Fruit fly (Drosophila melanogaster): ENCODE results near the gene CG5151.
A peak's percentile ranks its signal among the peaks of the same experiment; 100 is the strongest.

Gene CG5151

dm6 chr3L:16131264-16132066, 33.0 kb downstream of the CG5151 start, which contains the start of the genes Trs20 and elg1 (continued):
- peak; percentile 75 for TF ChIP-seq row (GFP tag; IDR thresholded peaks at IDR 0.05)
- peak; percentile 66 for TF ChIP-seq Ets65A (GFP tag)
- no peak for TF ChIP-seq CG14050 (GFP tag; IDR thresholded peaks at IDR 0.05)
- no peak for TF ChIP-seq CG11247 (GFP tag; IDR thresholded peaks at IDR 0.05)
- peak; percentile 84 for TF ChIP-seq CG8924 (tag; optimal IDR thresholded peaks at IDR 0.05)
- no peak for TF ChIP-seq HHEX (GFP tag; optimal IDR thresholded peaks at IDR 0.05)
- peak; percentile 10 for TF ChIP-seq HmgZ (tag; optimal IDR thresholded peaks at IDR 0.05)
- TF ChIP-seq CG4617 (GFP tag; optimal IDR thresholded peaks at IDR 0.05; ENCODE audit: borderline replicate concordance): no peak
- no peak; the same call in 1 of the 2 replicates for TF ChIP-seq H2.0 (GFP tag; IDR thresholded peaks at IDR 0.05)
- TF ChIP-seq Dll (GFP tag; IDR thresholded peaks at IDR 0.05; ENCODE audit: partially characterized antibody): no peak
- TF ChIP-seq Chrac-16 (GFP tag; optimal IDR thresholded peaks at IDR 0.05): peak; percentile 21
- TF ChIP-seq Atf3 (GFP tag; optimal IDR thresholded peaks at IDR 0.05): no peak
- TF ChIP-seq Dek (tag; optimal IDR thresholded peaks at IDR 0.05): peak; percentile 59
- peak; percentile 54 for TF ChIP-seq Nf-YB (GFP tag; optimal IDR thresholded peaks at IDR 0.05)
- no peak for TF ChIP-seq dan (GFP tag; IDR thresholded peaks at IDR 0.05)
- no peak for TF ChIP-seq peb (GFP tag; IDR thresholded peaks at IDR 0.05)
- no peak for TF ChIP-seq CG6254 (GFP tag; optimal IDR thresholded peaks at IDR 0.05)
- TF ChIP-seq Hr51 (GFP tag; optimal IDR thresholded peaks at IDR 0.05): no peak
- no peak for TF ChIP-seq CG15011 (GFP tag; optimal IDR thresholded peaks at IDR 0.05)
- TF ChIP-seq CG33557 (GFP tag; optimal IDR thresholded peaks at IDR 0.05): peak; percentile 51
- no peak for TF ChIP-seq Spps (tag; optimal IDR thresholded peaks at IDR 0.05)
- no peak for TF ChIP-seq Blimp-1 (GFP tag; optimal IDR thresholded peaks at IDR 0.05)
- no peak for TF ChIP-seq ham (GFP tag; IDR thresholded peaks at IDR 0.05)
- TF ChIP-seq CG11695 (GFP tag; IDR thresholded peaks at IDR 0.05): peak; percentile 56; the same call in 2 of the 3 replicates
- no peak for TF ChIP-seq Nf-YA (GFP tag; IDR thresholded peaks at IDR 0.05)
- no peak for TF ChIP-seq CG34224 (GFP tag; IDR thresholded peaks at IDR 0.05; ENCODE audit: partially characterized antibody)
- no peak for TF ChIP-seq Taf1 (GFP tag; IDR thresholded peaks at IDR 0.05)
- peak; percentile 44 for TF ChIP-seq CG10654 (GFP tag; optimal IDR thresholded peaks at IDR 0.05)
- 0 out of 2 replicates have a peak, but pooled peaks have one; percentile 24 for TF ChIP-seq stc (GFP tag; IDR thresholded peaks at IDR 0.05)
- TF ChIP-seq zfh1 (GFP tag; IDR thresholded peaks at IDR 0.05): no peak; the same call in 2 of the 3 replicates
- no peak for TF ChIP-seq Kr (GFP tag; optimal IDR thresholded peaks at IDR 0.05)
- TF ChIP-seq tap (tag; optimal IDR thresholded peaks at IDR 0.05): peak; percentile 45
- TF ChIP-seq CG18011 (GFP tag; optimal IDR thresholded peaks at IDR 0.05): no peak
- TF ChIP-seq NC2α (GFP tag; optimal IDR thresholded peaks at IDR 0.05): no peak
- peak; percentile 45; the same call in 2 of the 3 replicates for TF ChIP-seq CG11456 (GFP tag; IDR thresholded peaks at IDR 0.05)
- TF ChIP-seq Atf6 (GFP tag; IDR thresholded peaks at IDR 0.05): 0 out of 2 replicates have a peak, but pooled peaks have one; percentile 12
- no peak for TF ChIP-seq C15 (GFP tag; IDR thresholded peaks at IDR 0.05)
- TF ChIP-seq maf-S (GFP tag; optimal IDR thresholded peaks at IDR 0.05): no peak
- no peak for TF ChIP-seq dati (GFP tag; IDR thresholded peaks at IDR 0.05)
- peak; percentile 73 for TF ChIP-seq gfzf (GFP tag; optimal IDR thresholded peaks at IDR 0.05)
- TF ChIP-seq bbx (GFP tag; IDR thresholded peaks at IDR 0.05; ENCODE audit: partially characterized antibody): 0 out of 2 replicates have a peak, but pooled peaks have one; percentile 11
- no peak for TF ChIP-seq CG2889 (GFP tag; IDR thresholded peaks at IDR 0.05)
- peak; percentile 24 for TF ChIP-seq tin (GFP tag; optimal IDR thresholded peaks at IDR 0.05)
- TF ChIP-seq pfk (GFP tag; optimal IDR thresholded peaks at IDR 0.05): no peak
- TF ChIP-seq gro (GFP tag; optimal IDR thresholded peaks at IDR 0.05): peak; percentile 21
- TF ChIP-seq Dref (GFP tag; IDR thresholded peaks at IDR 0.05): no peak
- TF ChIP-seq CG2199 (GFP tag; IDR thresholded peaks at IDR 0.05): no peak
- TF ChIP-seq NfI (GFP tag; optimal IDR thresholded peaks at IDR 0.05): peak; percentile 54
- TF ChIP-seq Fer1 (GFP tag; optimal IDR thresholded peaks at IDR 0.05): peak; percentile 58
